Worm (Caenorhabditis elegans) whole organism, dauer: Measurements from ENCODE around the gene npp-23.

Source experiments
- unc-62 ChIP-seq: sonication (generic microtip); optimal IDR thresholded peaks from 2 replicates; lab custom pipeline; 2017; ENCODE audit warnings: missing biosample characterization, missing genetic modification reagents, missing genetic modification characterization

npp-23 gene

DNA sequence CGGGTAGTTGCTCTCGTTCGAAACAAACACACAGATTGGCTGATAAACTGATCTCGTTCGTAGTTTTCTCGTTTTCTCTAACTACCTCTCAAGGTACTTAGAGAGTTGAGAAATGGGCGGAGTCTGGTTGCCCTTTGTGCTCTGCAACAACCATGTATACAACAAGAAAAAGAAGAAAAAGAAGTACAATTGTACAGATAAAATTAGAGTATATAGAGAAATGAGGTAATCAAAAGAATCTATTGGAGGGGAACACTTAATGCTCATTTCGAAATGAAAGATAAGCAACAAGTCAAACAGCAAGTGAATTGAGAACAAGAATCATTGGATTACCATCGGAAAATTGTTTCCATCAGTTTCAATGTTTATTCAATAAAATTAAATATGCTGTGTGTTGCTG is 4.1 kb downstream of the npp-23 start, which contains the start of gene C09G9.1:
Gene C09G9.1, minus strand, starts transcription at position 143 of the 400 bp plus-strand sequence.
- no peak for TF ChIP-seq unc-62 (GFP tag; lab: Kevin White, UChicago)

DNA sequence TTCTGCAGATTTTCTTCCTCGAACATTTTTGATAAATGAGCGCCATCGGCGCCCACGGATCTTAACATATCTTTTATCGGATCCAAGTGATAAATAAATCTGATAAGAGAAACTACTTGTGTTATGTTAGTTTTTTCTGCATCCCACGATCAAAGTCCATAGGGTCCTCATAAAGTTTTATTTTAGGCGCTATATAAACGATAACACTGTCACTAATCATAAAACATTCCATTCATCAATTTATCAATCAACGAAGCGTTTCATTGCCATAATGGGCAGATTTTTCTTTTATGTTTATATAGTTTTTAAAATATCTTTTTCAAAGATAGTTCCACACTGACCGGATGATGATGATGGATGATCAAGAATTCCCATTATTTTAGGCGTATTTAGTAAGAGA is 4.8 kb downstream of the npp-23 start:
- TF ChIP-seq unc-62 (GFP tag; lab: Kevin White, UChicago) = no peak

DNA sequence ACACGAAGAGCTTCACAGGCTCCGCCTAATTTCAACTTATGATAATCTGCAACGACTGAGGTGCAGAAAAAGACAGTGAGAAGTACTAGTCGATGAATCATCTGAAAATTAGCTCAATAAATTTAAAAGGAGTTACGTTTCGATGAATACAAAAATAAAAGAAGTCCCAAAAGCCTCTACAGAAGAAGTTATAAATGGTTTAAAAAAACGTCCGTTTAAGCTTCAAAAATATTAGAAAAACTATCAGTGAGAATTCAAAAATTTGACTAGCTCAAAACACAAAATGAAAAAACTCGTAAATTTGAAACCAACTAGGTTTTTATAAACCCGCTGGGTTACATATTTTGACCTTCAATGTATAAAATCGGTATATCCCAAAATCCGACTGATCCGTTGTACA is 13.5 kb downstream of the npp-23 start, which contains the start of gene T11B7.5:
Gene T11B7.5, minus strand, starts transcription at position 101 of the 400 bp plus-strand sequence.
- TF ChIP-seq unc-62 (GFP tag; lab: Kevin White, UChicago) = no peak

DNA sequence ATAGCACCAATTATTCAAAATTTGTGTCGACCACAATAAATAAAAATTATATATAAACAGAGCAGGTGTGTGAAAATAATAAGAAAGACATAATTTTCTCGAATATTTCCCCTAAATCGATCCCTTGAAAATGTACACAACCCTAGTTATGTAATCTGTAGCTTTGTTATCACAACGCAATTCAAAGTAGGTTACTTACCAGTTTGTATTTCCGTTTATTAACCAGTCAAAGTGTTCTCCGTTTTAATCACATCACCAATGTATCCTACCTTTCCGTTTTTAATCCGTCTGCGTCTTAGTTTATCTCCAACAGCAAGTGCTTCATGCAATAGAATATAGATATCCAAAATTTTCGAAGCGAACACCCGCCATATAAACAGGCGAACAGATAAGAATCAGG is 16.2 kb downstream of the npp-23 start:
- TF ChIP-seq unc-62 (GFP tag; lab: Kevin White, UChicago) = no peak

DNA sequence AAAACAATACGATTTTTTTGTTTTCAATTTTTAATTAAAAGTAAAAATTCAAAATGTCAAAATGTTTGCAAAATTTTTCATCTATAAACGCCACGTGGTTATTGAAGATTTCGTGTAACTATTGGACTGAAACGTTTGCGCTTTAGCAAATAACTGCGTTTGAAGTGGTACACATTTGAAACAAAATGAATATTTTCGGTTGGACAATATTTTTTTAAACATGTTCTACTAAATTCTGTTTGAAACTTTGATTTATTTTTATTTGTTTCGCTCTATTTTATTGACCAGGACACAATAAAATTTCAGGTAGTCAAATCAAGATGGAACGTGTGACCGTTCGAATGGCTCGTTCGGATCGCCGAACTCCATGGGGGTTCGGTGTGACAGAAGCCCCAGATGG is 17.3 kb downstream of the npp-23 start, which contains the start of gene alp-1:
Gene alp-1, plus strand, starts transcription at position 301 of the 400 bp plus-strand sequence.
- no peak for TF ChIP-seq unc-62 (GFP tag; lab: Kevin White, UChicago)

DNA sequence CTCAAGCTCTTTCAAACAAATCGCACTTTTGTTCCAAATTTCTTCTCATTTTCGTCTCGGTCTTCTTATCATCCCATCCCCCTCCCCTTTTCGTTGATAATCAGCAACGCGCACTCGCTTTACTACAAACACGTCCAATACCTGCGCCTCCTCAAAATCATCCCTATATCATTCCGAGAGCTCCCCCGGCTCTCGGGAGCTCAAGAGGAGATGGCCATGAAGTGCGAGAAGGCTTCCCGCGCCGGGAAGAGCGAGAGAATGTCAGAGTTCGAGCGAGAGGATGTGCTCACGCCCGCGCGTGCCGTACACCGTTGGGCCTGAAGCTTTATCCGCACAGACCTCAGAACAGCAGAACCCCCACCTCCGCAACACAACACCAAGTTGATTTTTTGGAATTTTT is 18.7 kb downstream of the npp-23 start:
- no peak for TF ChIP-seq unc-62 (GFP tag; lab: Kevin White, UChicago)

DNA sequence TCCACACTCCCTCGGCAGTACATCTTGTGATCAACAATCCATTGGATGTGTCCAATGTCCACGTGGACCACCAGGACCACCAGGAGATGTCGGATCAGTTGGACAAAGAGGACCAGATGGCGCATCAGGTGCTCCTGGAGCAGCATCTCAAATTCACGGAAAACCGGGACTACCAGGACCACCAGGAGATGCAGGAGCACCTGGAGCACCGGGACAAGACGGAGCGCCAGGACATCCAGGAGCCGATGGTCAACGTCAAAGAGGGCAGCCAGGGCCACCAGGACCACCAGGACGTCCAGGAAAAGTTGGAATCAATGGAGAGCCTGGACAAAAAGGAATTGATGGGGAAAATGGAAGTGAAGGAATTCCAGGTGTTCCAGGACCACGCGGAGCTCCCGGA is 20.5 kb downstream of the npp-23 start:
- TF ChIP-seq unc-62 (GFP tag; lab: Kevin White, UChicago) = no peak

DNA sequence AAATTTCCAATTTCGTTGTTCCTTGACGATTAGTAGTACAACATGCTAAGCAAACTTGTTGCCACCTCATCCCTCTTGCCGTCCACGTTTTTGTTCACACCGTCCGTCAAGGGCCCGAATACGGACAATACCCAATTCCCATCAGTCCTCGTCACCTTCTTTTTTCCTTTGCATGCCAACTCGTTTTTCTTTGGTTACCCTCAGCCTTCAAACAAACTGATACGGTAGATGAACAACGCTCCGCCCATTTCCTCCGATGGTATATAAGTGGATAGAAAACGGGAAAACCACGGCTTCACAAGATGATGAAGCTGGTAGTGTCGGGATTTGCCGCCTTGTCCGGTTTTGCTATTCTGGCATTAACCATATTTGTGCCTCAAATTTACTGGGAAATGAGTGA is 21.6 kb downstream of the npp-23 start, which contains the start of gene col-118:
Gene col-118, plus strand, starts transcription at position 301 of the 400 bp plus-strand sequence.
- TF ChIP-seq unc-62 (GFP tag; lab: Kevin White, UChicago) = no peak

DNA sequence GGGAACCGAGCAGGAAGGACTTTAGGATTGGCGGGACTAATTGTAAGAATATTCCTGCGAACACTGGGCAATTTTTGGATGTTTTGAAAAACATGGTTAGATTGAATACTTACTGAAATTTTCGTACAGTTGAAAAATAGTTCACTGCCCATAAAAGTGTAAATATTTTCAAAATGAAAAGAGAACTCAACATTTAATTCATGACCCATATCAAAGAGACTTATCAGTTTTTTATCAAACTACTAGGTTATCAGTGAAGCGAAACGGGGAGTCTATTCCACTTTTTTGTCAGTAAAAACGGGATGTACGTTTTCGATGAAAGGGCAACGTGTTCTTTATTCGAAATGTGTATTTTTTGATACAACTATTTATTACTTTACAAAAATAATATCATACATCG is 23.6 kb downstream of the npp-23 start:
- TF ChIP-seq unc-62 (GFP tag; lab: Kevin White, UChicago) = no peak

DNA sequence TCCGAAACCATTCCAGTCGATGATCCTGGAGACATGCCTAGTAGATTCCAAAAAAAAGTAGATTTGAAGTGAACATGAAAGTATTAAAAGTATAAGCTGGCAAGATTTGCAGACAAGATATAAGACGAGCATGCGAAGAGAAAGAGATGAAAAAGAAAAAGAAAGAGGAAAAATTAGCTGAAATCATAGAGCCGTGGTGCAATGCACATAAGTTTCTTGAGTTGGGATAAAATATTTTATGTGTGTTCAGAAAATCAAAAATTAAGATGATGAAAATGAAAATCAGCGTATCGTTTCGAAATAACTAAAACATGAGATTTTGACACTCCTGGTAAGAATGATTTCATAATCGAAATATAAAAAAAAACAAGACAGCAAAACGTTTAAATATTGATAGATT is 25.0 kb downstream of the npp-23 start, which contains the start of gene T11B7.2:
Gene T11B7.2, minus strand, starts transcription at position 101 of the 400 bp plus-strand sequence.
- TF ChIP-seq unc-62 (GFP tag; lab: Kevin White, UChicago) = no peak

DNA sequence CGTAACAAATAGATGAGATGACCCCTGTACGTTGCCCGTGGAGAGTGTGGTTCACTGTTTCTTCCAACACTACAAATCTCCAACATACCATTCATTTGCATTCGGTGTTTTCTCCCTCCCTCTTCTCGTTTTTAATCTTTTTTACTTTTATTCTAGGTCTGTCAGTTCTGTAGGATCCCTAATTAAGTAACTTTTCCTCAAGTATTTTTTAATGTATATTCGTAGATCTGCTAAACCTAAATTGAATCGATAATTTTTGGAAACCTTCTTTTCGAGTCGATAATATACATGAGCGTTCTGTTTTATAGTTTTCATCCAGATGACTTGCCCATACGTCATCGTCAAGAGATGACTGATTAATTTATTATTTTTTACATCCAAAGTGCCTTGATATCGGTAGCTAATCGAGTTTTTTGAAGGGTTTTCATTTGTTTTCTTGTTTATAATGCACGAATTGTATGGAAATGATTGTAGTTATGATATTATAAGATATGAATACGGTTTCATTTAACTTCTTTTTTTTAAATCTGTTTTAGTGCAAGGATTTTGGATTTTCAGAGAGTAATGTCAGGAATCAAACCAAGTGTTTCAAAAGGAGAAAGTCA is 29.2 kb downstream of the npp-23 start, which contains the start of the genes T28C6.11 and T11B7.1:
Gene T28C6.11, minus strand, starts transcription at position 101 of the 605 bp plus-strand sequence.
Gene T11B7.1, plus strand, starts transcription at position 555 of the 605 bp plus-strand sequence.
- no peak for TF ChIP-seq unc-62 (GFP tag; lab: Kevin White, UChicago)

DNA sequence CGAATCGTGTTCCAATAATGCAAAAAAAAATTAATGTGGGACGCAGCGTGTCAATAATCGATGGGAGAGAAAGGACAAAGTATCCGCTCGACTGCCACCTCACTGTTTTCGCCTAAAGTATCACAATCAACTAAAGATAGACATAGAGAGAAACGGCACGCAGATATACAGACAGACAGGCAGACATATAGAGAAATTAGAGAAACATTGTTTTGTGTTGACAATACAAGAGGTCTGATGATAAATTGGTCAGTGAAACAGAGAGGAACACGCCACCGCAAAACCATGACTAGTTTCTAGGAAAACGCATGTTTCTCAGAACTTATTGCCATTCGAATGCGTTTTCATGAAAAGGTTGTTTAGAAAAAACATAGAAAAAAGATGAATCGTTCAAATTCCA is 38.9 kb downstream of the npp-23 start, which contains the start of gene T28C6.8:
Gene T28C6.8, minus strand, starts transcription at position 137 of the 400 bp plus-strand sequence.
- TF ChIP-seq unc-62 (GFP tag; lab: Kevin White, UChicago) = no peak

DNA sequence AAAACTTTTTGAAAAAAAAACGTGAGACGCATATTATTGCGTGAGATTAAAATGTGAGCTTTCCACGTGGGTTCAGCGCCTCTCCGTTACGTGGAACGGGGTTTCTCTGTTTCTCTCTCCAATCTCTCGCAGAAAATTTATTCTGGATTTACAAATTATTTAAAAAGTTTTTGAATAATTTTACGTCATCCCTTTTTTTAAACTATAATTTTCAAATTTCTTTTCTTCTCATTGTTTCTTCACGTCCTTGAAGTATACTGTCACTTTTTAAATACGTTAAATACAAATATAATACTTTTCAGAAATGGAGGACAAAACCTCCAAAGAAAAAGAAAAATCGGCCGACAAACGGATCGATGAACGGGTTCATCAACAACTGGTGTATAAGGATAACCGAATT is 42.0 kb downstream of the npp-23 start, which contains the start of gene T28C6.7:
Gene T28C6.7, plus strand, starts transcription at position 301 of the 400 bp plus-strand sequence.
- TF ChIP-seq unc-62 (GFP tag; lab: Kevin White, UChicago) = no peak

DNA sequence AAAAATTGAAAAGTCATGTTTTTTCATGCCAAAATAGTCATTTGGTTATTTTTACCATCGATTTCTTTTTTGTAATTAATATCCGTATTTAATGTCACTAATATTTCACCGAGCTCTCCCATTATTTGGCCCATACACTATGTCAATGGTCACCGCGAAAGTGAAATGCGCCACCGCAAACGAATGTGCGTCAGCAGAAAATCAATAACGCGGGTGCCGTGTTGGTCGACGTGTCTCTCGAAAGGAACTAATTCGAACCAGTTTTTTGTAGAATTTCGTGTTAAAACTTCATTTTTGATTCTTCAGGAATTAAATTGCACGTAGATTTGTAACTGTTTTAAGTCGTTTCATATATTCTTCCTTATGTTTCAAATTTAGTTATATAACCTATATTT is 42.9 kb downstream of the npp-23 start:
- no peak for TF ChIP-seq unc-62 (GFP tag; lab: Kevin White, UChicago)

DNA sequence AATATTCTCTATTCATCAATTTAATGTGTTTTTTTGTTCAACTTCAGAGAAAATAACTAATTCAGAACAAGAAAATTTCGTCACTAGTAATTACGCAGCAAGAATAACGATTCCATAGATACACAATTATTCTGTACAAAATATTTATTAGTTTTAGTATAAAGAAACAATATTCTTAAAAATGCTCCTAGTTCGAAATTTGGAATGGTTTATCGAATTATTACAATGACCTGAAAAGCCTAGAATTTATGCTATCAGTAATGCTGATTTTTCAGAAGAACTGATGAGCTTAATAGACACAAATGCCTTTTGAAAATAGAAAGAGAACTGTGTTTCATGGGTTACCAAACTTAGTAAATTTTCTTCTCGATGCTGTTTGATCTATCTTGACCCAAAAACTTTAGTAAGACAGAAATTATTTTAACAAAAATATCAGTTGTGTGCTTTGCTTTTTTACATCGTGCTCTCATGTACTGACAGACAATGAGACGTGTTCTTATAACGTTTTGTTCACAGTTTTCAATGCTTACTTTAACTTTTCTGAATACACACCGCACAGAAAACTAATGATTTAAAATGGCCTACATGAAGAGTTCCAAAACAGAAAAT is 43.4 kb downstream of the npp-23 start:
- TF ChIP-seq unc-62 (GFP tag; lab: Kevin White, UChicago) = no peak

DNA sequence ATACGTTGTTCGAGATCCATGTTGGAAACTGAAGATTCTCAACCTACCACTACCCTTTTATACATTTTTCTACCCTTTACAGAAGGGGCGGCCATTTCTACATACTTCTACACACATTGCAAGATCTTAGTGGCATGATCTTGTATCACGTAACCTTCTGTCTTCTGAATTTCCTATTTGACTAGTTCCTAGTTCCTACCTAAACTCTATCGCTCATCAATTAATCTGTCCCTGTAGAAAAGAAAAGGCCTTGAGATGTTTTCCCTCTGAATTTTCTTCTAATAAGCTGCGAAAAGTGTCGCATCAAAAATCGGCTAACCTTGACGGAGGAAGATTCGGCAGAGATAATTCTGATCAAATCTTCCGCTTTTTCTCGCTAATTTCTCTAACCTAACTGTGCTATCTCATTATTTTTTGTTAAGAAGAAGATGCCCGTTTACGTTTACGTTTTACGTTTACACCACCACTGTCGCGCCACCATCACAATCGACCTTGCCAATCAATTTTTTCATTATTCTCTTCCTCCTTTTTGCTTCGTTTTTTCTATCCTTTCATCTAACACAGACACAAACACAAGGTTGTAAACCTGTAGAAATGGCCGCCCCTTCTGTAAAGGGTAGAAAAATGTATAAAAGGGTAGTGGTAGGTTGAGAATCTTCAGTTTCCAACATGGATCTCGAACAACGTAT is 45.2 kb downstream of the npp-23 start, which contains the start of the genes col-117 and col-3:
Gene col-117, minus strand, starts transcription at position 51 of the 689 bp plus-strand sequence.
Gene col-3, plus strand, starts transcription at position 639 of the 689 bp plus-strand sequence.
- no peak for TF ChIP-seq unc-62 (GFP tag; lab: Kevin White, UChicago)
